Worm (Caenorhabditis elegans): ENCODE results near the gene iars-1.

iars-1 gene

ce11 chrIV:10374601-10375000, 6.2 kb downstream of the iars-1 start, which contains the start of gene mask-1:
Gene mask-1, plus strand, starts transcription at chrIV:10374901.
- no peak for TF ChIP-seq zip-8 (tag; optimal IDR thresholded peaks at IDR 0.05)
- no peak for TF ChIP-seq flh-1 (GFP tag; optimal IDR thresholded peaks at IDR 0.05)
- TF ChIP-seq mep-1 (tag; optimal IDR thresholded peaks at IDR 0.05), result no peak
- no peak for TF ChIP-seq nhr-76 (tag; optimal IDR thresholded peaks at IDR 0.05)
- TF ChIP-seq sem-2 (GFP tag; optimal IDR thresholded peaks at IDR 0.05), result no peak
- TF ChIP-seq unc-120 (tag; optimal IDR thresholded peaks at IDR 0.05; ENCODE audit: poor library complexity, severe bottlenecking), result no peak
- no peak for TF ChIP-seq tbx-8 (GFP tag; optimal IDR thresholded peaks at IDR 0.05)
- no peak for TF ChIP-seq lin-13 (tag; optimal IDR thresholded peaks at IDR 0.05)
- TF ChIP-seq mls-2 (tag; optimal IDR thresholded peaks at IDR 0.05), result no peak
- no peak for TF ChIP-seq elt-3 (tag; optimal IDR thresholded peaks at IDR 0.05)
- no peak for TF ChIP-seq nhr-12 (tag; optimal IDR thresholded peaks at IDR 0.05)
- TF ChIP-seq ham-2 (GFP tag; optimal IDR thresholded peaks at IDR 0.05), result no peak
- TF ChIP-seq M03D4.4 (tag; optimal IDR thresholded peaks at IDR 0.05), result no peak
- no peak for TF ChIP-seq lin-32 (GFP tag; optimal IDR thresholded peaks at IDR 0.05)
- TF ChIP-seq cnd-1 (tag; optimal IDR thresholded peaks at IDR 0.05), result no peak
- no peak for TF ChIP-seq lsy-2 (tag; optimal IDR thresholded peaks at IDR 0.05)
- no peak for TF ChIP-seq ceh-83 (GFP tag; optimal IDR thresholded peaks at IDR 0.05)
- TF ChIP-seq ceh-43 (GFP tag; optimal IDR thresholded peaks at IDR 0.05), result no peak
- TF ChIP-seq unc-39 (tag; optimal IDR thresholded peaks at IDR 0.05), result no peak

- TF ChIP-seq nhr-12 (tag; optimal IDR thresholded peaks at IDR 0.05), result no peak
- no peak for TF ChIP-seq flh-1 (GFP tag; optimal IDR thresholded peaks at IDR 0.05)
- TF ChIP-seq mab-5 (tag; optimal IDR thresholded peaks at IDR 0.05), result no peak
- no peak for TF ChIP-seq lsy-2 (tag; optimal IDR thresholded peaks at IDR 0.05)
- no peak for TF ChIP-seq nhr-28 (tag; optimal IDR thresholded peaks at IDR 0.05)
- no peak for TF ChIP-seq nhr-2 (tag; optimal IDR thresholded peaks at IDR 0.05)
- peak; percentile 57 for TF ChIP-seq ces-1 (GFP tag; optimal IDR thresholded peaks at IDR 0.05)
- no peak for TF ChIP-seq hlh-1 (tag; optimal IDR thresholded peaks at IDR 0.05)
- no peak for TF ChIP-seq drap-1 (GFP tag; optimal IDR thresholded peaks at IDR 0.05)
- TF ChIP-seq lin-32 (GFP tag; optimal IDR thresholded peaks at IDR 0.05), result no peak
- no peak for TF ChIP-seq tbx-8 (GFP tag; optimal IDR thresholded peaks at IDR 0.05)
- no peak for TF ChIP-seq unc-39 (tag; optimal IDR thresholded peaks at IDR 0.05)
- no peak for TF ChIP-seq blmp-1 (tag; optimal IDR thresholded peaks at IDR 0.05)
- no peak for TF ChIP-seq sptf-1 (tag; optimal IDR thresholded peaks at IDR 0.05)
- no peak for TF ChIP-seq mep-1 (tag; optimal IDR thresholded peaks at IDR 0.05)
- no peak for TF ChIP-seq sem-2 (GFP tag; optimal IDR thresholded peaks at IDR 0.05)
- TF ChIP-seq nhr-76 (tag; optimal IDR thresholded peaks at IDR 0.05), result no peak
- TF ChIP-seq lin-13 (tag; optimal IDR thresholded peaks at IDR 0.05), result no peak
- TF ChIP-seq ztf-11 (tag; optimal IDR thresholded peaks at IDR 0.05), result peak; percentile 1
- no peak for TF ChIP-seq M03D4.4 (tag; optimal IDR thresholded peaks at IDR 0.05)
- TF ChIP-seq ceh-43 (GFP tag; optimal IDR thresholded peaks at IDR 0.05), result no peak
- TF ChIP-seq mls-2 (tag; optimal IDR thresholded peaks at IDR 0.05), result no peak
- TF ChIP-seq pha-4 (tag; optimal IDR thresholded peaks at IDR 0.05), result peak; percentile 2
- TF ChIP-seq nhr-237 (tag; optimal IDR thresholded peaks at IDR 0.05), result no peak
- TF ChIP-seq ham-2 (GFP tag; optimal IDR thresholded peaks at IDR 0.05), result peak; percentile 45
- no peak for TF ChIP-seq zip-8 (tag; optimal IDR thresholded peaks at IDR 0.05)
- TF ChIP-seq ceh-39 (tag; optimal IDR thresholded peaks at IDR 0.05), result no peak
- TF ChIP-seq unc-62 (GFP tag; optimal IDR thresholded peaks at IDR 0.05), result no peak
- no peak for TF ChIP-seq elt-1 (tag; optimal IDR thresholded peaks at IDR 0.05; ENCODE audit: borderline replicate concordance, insufficient read depth)
- no peak for TF ChIP-seq cnd-1 (tag; optimal IDR thresholded peaks at IDR 0.05)
- peak; percentile 6 for TF ChIP-seq unc-120 (tag; optimal IDR thresholded peaks at IDR 0.05; ENCODE audit: poor library complexity, severe bottlenecking)
Measured at ce11 chrIV:10380626-10381025, 12.2 kb downstream of the iars-1 start.

ce11 chrIV:10381035-10381434, 12.6 kb downstream of the iars-1 start:
- no peak for TF ChIP-seq flh-1 (GFP tag; optimal IDR thresholded peaks at IDR 0.05)
- TF ChIP-seq mab-5 (tag; optimal IDR thresholded peaks at IDR 0.05), result no peak
- no peak for TF ChIP-seq bed-3 (GFP tag; optimal IDR thresholded peaks at IDR 0.05)

ce11 chrIV:10382894-10383293, 14.5 kb downstream of the iars-1 start:
- TF ChIP-seq sem-2 (GFP tag; optimal IDR thresholded peaks at IDR 0.05), result no peak
- no peak for TF ChIP-seq tbx-8 (GFP tag; optimal IDR thresholded peaks at IDR 0.05)
- TF ChIP-seq lsy-2 (tag; optimal IDR thresholded peaks at IDR 0.05), result no peak
- no peak for TF ChIP-seq ceh-83 (GFP tag; optimal IDR thresholded peaks at IDR 0.05)
- TF ChIP-seq unc-62 (GFP tag; optimal IDR thresholded peaks at IDR 0.05), result no peak
- TF ChIP-seq ces-1 (GFP tag; optimal IDR thresholded peaks at IDR 0.05), result no peak
- TF ChIP-seq elt-1 (tag; optimal IDR thresholded peaks at IDR 0.05; ENCODE audit: borderline replicate concordance, insufficient read depth), result no peak
- no peak for TF ChIP-seq unc-39 (tag; optimal IDR thresholded peaks at IDR 0.05)
- TF ChIP-seq ceh-43 (GFP tag; optimal IDR thresholded peaks at IDR 0.05), result no peak
- no peak for TF ChIP-seq ztf-11 (tag; optimal IDR thresholded peaks at IDR 0.05)
- TF ChIP-seq nhr-12 (tag; optimal IDR thresholded peaks at IDR 0.05), result no peak
- no peak for TF ChIP-seq mab-5 (tag; optimal IDR thresholded peaks at IDR 0.05)
- no peak for TF ChIP-seq flh-1 (GFP tag; optimal IDR thresholded peaks at IDR 0.05)
- no peak for TF ChIP-seq snpc-4 (tag; optimal IDR thresholded peaks at IDR 0.05)
- no peak for TF ChIP-seq M03D4.4 (tag; optimal IDR thresholded peaks at IDR 0.05)
- TF ChIP-seq nhr-28 (tag; optimal IDR thresholded peaks at IDR 0.05), result no peak
- no peak for TF ChIP-seq lin-32 (GFP tag; optimal IDR thresholded peaks at IDR 0.05)
- TF ChIP-seq blmp-1 (tag; optimal IDR thresholded peaks at IDR 0.05), result no peak
- TF ChIP-seq nhr-2 (tag; optimal IDR thresholded peaks at IDR 0.05), result no peak

Measured in whole organism, mixed stage, embryonic.